Worm (Caenorhabditis elegans): Measurements from ENCODE around the gene F23D12.10.

DNA sequence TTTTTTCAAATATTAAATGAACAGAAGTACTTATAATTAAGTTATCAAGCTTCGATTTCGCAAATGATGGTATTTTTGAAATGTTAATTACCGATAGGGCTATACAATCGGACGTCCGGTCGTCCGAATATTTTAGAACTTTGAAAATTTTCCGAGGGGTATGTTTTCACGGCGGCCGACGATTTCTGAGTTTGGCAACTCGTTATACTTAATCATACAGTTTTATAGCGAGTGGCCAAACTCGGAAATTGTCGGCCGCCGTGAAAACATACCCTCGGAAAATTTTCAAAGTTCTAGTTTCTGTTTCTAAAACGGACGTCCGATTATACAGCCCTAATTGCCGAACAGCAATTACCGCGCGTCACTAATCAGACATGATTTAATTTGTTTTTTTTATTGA is 8.6 kb upstream of the F23D12.10 start:
- no peak for TF ChIP-seq ceh-36 (tag; optimal IDR thresholded peaks at IDR 0.05)
- no peak for TF ChIP-seq tbx-11 (GFP tag; IDR thresholded peaks at IDR 0.05)
- TF ChIP-seq tra-4 (tag; optimal IDR thresholded peaks at IDR 0.05), result no peak
- no peak for TF ChIP-seq ama-1 (optimal IDR thresholded peaks at IDR 0.05)
- TF ChIP-seq pes-1 (GFP tag; IDR thresholded peaks at IDR 0.05), result no peak
- TF ChIP-seq B0310.2 (tag; optimal IDR thresholded peaks at IDR 0.05), result no peak
- TF ChIP-seq F13C5.2 (tag; optimal IDR thresholded peaks at IDR 0.05), result no peak
